Fruit fly (Drosophila melanogaster) whole organism, embryonic: ENCODE measurements around the gene Pax.

Source experiments
- BtbVII ChIP-seq: fragments of 200-800 bp; sonication (Bioruptor generic); optimal IDR thresholded peaks from 3 replicates; lab custom pipeline; 2017; ENCODE audit warnings: missing biosample characterization, mild to moderate bottlenecking, missing genetic modification characterization
- CG10274 ChIP-seq: fragments of 200-800 bp; sonication (Bioruptor generic); optimal IDR thresholded peaks from 3 replicates; lab custom pipeline; 2017; ENCODE audit warnings: missing biosample characterization, mild to moderate bottlenecking, missing genetic modification characterization
- CG10959 ChIP-seq: fragments of 200-800 bp; sonication (Bioruptor generic); IDR thresholded peaks from 2 replicates; pipeline ENCODE4 v1.3.6; 2022; ENCODE audit warnings: missing biosample characterization, missing genetic modification characterization
- CG11093 ChIP-seq: fragments of 200-800 bp; sonication (Bioruptor generic); IDR thresholded peaks from 3 replicates; pipeline ENCODE4 v1.3.6; 2022; ENCODE audit warnings: missing biosample characterization, missing genetic modification characterization
- CG12299 ChIP-seq: fragments of 200-800 bp; sonication (Bioruptor generic); optimal IDR thresholded peaks from 2 replicates; lab custom pipeline; 2018; ENCODE audit warnings: missing biosample characterization, mild to moderate bottlenecking, missing genetic modification characterization
- CG13287 ChIP-seq: fragments of 200-800 bp; sonication (Bioruptor generic); IDR thresholded peaks from 2 replicates; pipeline ENCODE4 v1.3.6; 2022; ENCODE audit warnings: missing biosample characterization, missing genetic modification characterization; ENCODE audit not compliant: partially characterized antibody
- CG14050 ChIP-seq: fragments of 200-800 bp; sonication (Bioruptor generic); IDR thresholded peaks from 3 replicates; pipeline ENCODE4 v1.3.6; 2022; ENCODE audit warnings: missing biosample characterization, missing genetic modification characterization
- CG1832 ChIP-seq: fragments of 200-800 bp; sonication (Bioruptor generic); optimal IDR thresholded peaks from 2 replicates; lab custom pipeline; 2017; ENCODE audit warnings: missing biosample characterization, mild to moderate bottlenecking, missing genetic modification characterization, inconsistent platforms
- CG18619 ChIP-seq: fragments of 200-800 bp; sonication (Bioruptor generic); optimal IDR thresholded peaks from 3 replicates; lab custom pipeline; 2017; ENCODE audit warnings: missing biosample characterization, mild to moderate bottlenecking, missing genetic modification characterization
- CG18764 ChIP-seq: fragments of 200-800 bp; sonication (Bioruptor generic); optimal IDR thresholded peaks from 3 replicates; lab custom pipeline; 2016; ENCODE audit warnings: missing biosample characterization, missing genetic modification characterization
- CG2120 ChIP-seq: fragments of 200-800 bp; sonication (Bioruptor generic); optimal IDR thresholded peaks from 3 replicates; lab custom pipeline; 2016; ENCODE audit warnings: missing biosample characterization, missing genetic modification characterization
- CG30431 ChIP-seq: fragments of 200-800 bp; sonication (Bioruptor generic); optimal IDR thresholded peaks from 2 replicates; lab custom pipeline; 2017; ENCODE audit warnings: missing biosample characterization, missing genetic modification characterization
- CG31224 ChIP-seq: fragments of 200-800 bp; sonication (Bioruptor generic); IDR thresholded peaks from 2 replicates; pipeline ENCODE4 v1.3.6; 2022; ENCODE audit warnings: missing biosample characterization, missing genetic modification characterization
- CG32772 ChIP-seq: fragments of 200-800 bp; sonication (Bioruptor generic); IDR thresholded peaks from 2 replicates; pipeline ENCODE4 v1.3.6; 2022; ENCODE audit warnings: missing biosample characterization, missing genetic modification characterization
- CG34224 ChIP-seq: fragments of 200-800 bp; sonication (Bioruptor generic); IDR thresholded peaks from 3 replicates; pipeline ENCODE4 v1.3.6; 2022; ENCODE audit warnings: missing biosample characterization, missing genetic modification characterization; ENCODE audit not compliant: partially characterized antibody
- CG4424 ChIP-seq: fragments of 200-800 bp; sonication (Bioruptor generic); optimal IDR thresholded peaks from 3 replicates; lab custom pipeline; 2016; ENCODE audit warnings: missing biosample characterization, missing genetic modification characterization
- CG4820 ChIP-seq: fragments of 200-800 bp; sonication (Bioruptor generic); optimal IDR thresholded peaks from 3 replicates; lab custom pipeline; 2016; ENCODE audit warnings: missing biosample characterization, missing genetic modification characterization
- CG5180 ChIP-seq: fragments of 200-800 bp; sonication (Bioruptor generic); optimal IDR thresholded peaks from 3 replicates; lab custom pipeline; 2017; ENCODE audit warnings: missing biosample characterization, missing genetic modification characterization, mild to moderate bottlenecking, moderate library complexity, missing genetic modification reagents
- CG5245 ChIP-seq: fragments of 200-800 bp; sonication (Bioruptor generic); optimal IDR thresholded peaks from 3 replicates; lab custom pipeline; 2016; ENCODE audit warnings: missing biosample characterization, missing genetic modification characterization
- CG7745 ChIP-seq: fragments of 200-800 bp; sonication (Bioruptor generic); optimal IDR thresholded peaks from 2 replicates; lab custom pipeline; 2018; ENCODE audit warnings: missing biosample characterization, mild to moderate bottlenecking, missing genetic modification characterization, moderate library complexity
- CG8359 ChIP-seq: fragments of 200-800 bp; sonication (Bioruptor generic); optimal IDR thresholded peaks from 2 replicates; lab custom pipeline; 2017; ENCODE audit warnings: missing biosample characterization, mild to moderate bottlenecking, missing genetic modification characterization, borderline replicate concordance
- CG9817 ChIP-seq: fragments of 200-800 bp; sonication (Bioruptor generic); optimal IDR thresholded peaks from 2 replicates; lab custom pipeline; 2018; ENCODE audit warnings: missing biosample characterization, mild to moderate bottlenecking, missing genetic modification characterization, moderate library complexity
- CoRest ChIP-seq: fragments of 200-800 bp; sonication (Bioruptor generic); optimal IDR thresholded peaks from 3 replicates; lab custom pipeline; 2018; ENCODE audit warnings: missing biosample characterization, mild to moderate bottlenecking, missing genetic modification characterization, moderate library complexity
- D19A ChIP-seq: fragments of 200-800 bp; optimal IDR thresholded peaks from 3 replicates; lab custom pipeline; 2019; ENCODE audit warnings: missing biosample characterization, mild to moderate bottlenecking, missing genetic modification characterization, moderate library complexity
- Dll ChIP-seq: fragments of 200-800 bp; sonication (Bioruptor generic); IDR thresholded peaks from 4 replicates; pipeline ENCODE4 v1.3.6; 2022; ENCODE audit warnings: missing biosample characterization, missing genetic modification characterization; ENCODE audit not compliant: partially characterized antibody
- Hey ChIP-seq: fragments of 200-800 bp; sonication (Bioruptor generic); optimal IDR thresholded peaks from 3 replicates; lab custom pipeline; 2018; ENCODE audit warnings: missing biosample characterization, mild to moderate bottlenecking, missing genetic modification characterization
- Lhr ChIP-seq: fragments of 200-800 bp; sonication (Bioruptor generic); optimal IDR thresholded peaks from 3 replicates; lab custom pipeline; 2017; ENCODE audit warnings: mild to moderate bottlenecking, missing biosample characterization, missing genetic modification reagents, missing genetic modification characterization
- Ptx1 ChIP-seq: fragments of 200-800 bp; sonication (Bioruptor generic); IDR thresholded peaks from 2 replicates; pipeline ENCODE4 v1.3.6; 2022; ENCODE audit warnings: missing biosample characterization, missing genetic modification characterization
- Rfx ChIP-seq: fragments of 200-800 bp; sonication (Bioruptor generic); IDR thresholded peaks from 2 replicates; pipeline ENCODE4 v1.3.6; 2022; ENCODE audit warnings: missing biosample characterization, missing genetic modification characterization
- Six4 ChIP-seq: fragments of 200-800 bp; sonication (Bioruptor generic); optimal IDR thresholded peaks from 2 replicates; lab custom pipeline; 2016; ENCODE audit warnings: missing biosample characterization, missing genetic modification characterization
- Ssrp ChIP-seq: fragments of 200-800 bp; sonication (Bioruptor generic); optimal IDR thresholded peaks from 2 replicates; lab custom pipeline; 2018; ENCODE audit warnings: missing biosample characterization, mild to moderate bottlenecking, missing genetic modification characterization, moderate library complexity
- Xrp1 ChIP-seq: fragments of 200-800 bp; sonication (Bioruptor generic); IDR thresholded peaks from 2 replicates; pipeline ENCODE4 v1.3.6; 2022; ENCODE audit warnings: missing biosample characterization, missing genetic modification characterization
- bsh ChIP-seq, 2 experiments: fragments of 200-800 bp; sonication (Bioruptor generic); optimal IDR thresholded peaks; 2 replicates each; lab custom pipeline; 2017 to 2018; ENCODE audit warnings: mild to moderate bottlenecking in 2 of 2, missing biosample characterization in 2 of 2, missing genetic modification characterization in 2 of 2, moderate library complexity in 1 of 2
- crp ChIP-seq, 2 experiments: fragments of 200-800 bp; sonication (Bioruptor generic); optimal IDR thresholded peaks; 2 replicates in 1 of 2; 3 replicates in 1 of 2; lab custom pipeline; 2017; ENCODE audit warnings: missing biosample characterization in 2 of 2, missing genetic modification characterization in 2 of 2, mild to moderate bottlenecking in 1 of 2, moderate library complexity in 1 of 2
- da ChIP-seq: fragments of 200-800 bp; sonication (Bioruptor generic); optimal IDR thresholded peaks from 2 replicates; lab custom pipeline; 2016; ENCODE audit warnings: missing biosample characterization, missing genetic modification characterization
- dan ChIP-seq: fragments of 200-800 bp; sonication (Bioruptor generic); IDR thresholded peaks from 2 replicates; pipeline ENCODE4 v1.3.6; 2022; ENCODE audit warnings: missing biosample characterization, missing genetic modification characterization
- dm ChIP-seq: fragments of 200-800 bp; sonication (Bioruptor generic); optimal IDR thresholded peaks from 3 replicates; lab custom pipeline; 2016; ENCODE audit warnings: missing biosample characterization, missing genetic modification characterization
- hb ChIP-seq: fragments of 200-800 bp; sonication (Bioruptor generic); IDR thresholded peaks from 3 replicates; pipeline ENCODE4 v1.3.6; 2022; ENCODE audit warnings: missing biosample characterization, missing genetic modification characterization; ENCODE audit not compliant: partially characterized antibody
- pb ChIP-seq: fragments of 200-800 bp; sonication (Bioruptor generic); optimal IDR thresholded peaks from 3 replicates; lab custom pipeline; 2016; ENCODE audit warnings: missing biosample characterization, missing genetic modification characterization
- salm ChIP-seq: fragments of 200-800 bp; sonication (Bioruptor generic); optimal IDR thresholded peaks from 2 replicates; lab custom pipeline; 2018; ENCODE audit warnings: missing biosample characterization, mild to moderate bottlenecking, missing genetic modification characterization
- sd ChIP-seq: fragments of 200-800 bp; sonication (Bioruptor generic); optimal IDR thresholded peaks from 3 replicates; lab custom pipeline; 2018; ENCODE audit warnings: missing biosample characterization, mild to moderate bottlenecking, missing genetic modification characterization, moderate library complexity
- so ChIP-seq: fragments of 200-800 bp; sonication (Bioruptor generic); IDR thresholded peaks from 3 replicates; pipeline ENCODE4 v1.3.6; 2022; ENCODE audit warnings: missing biosample characterization, missing genetic modification characterization
- sob ChIP-seq: fragments of 200-800 bp; sonication (Bioruptor generic); IDR thresholded peaks from 2 replicates; pipeline ENCODE4 v1.3.6; 2022; ENCODE audit warnings: missing biosample characterization, missing genetic modification characterization
- sr ChIP-seq: fragments of 200-800 bp; sonication (Bioruptor generic); IDR thresholded peaks from 3 replicates; pipeline ENCODE4 v1.3.6; 2022; ENCODE audit warnings: missing biosample characterization, missing genetic modification characterization
- stc ChIP-seq: fragments of 200-800 bp; sonication (Bioruptor generic); IDR thresholded peaks from 2 replicates; pipeline ENCODE4 v1.3.6; 2022; ENCODE audit warnings: missing biosample characterization, missing genetic modification characterization
- tna ChIP-seq: fragments of 200-800 bp; sonication (Bioruptor generic); IDR thresholded peaks from 2 replicates; pipeline ENCODE4 v1.3.6; 2022; ENCODE audit warnings: missing biosample characterization, missing genetic modification characterization; ENCODE audit not compliant: partially characterized antibody
- unpg ChIP-seq: fragments of 200-800 bp; sonication (Bioruptor generic); optimal IDR thresholded peaks from 3 replicates; lab custom pipeline; 2018; ENCODE audit warnings: missing biosample characterization, mild to moderate bottlenecking, missing genetic modification characterization, moderate library complexity
- usp ChIP-seq: fragments of >200 bp; optimal IDR thresholded peaks from 2 replicates; lab custom pipeline; 2017; ENCODE audit warnings: missing biosample characterization, missing genetic modification characterization
- vfl ChIP-seq: fragments of 200-800 bp; sonication (Bioruptor generic); optimal IDR thresholded peaks from 2 replicates; lab custom pipeline; 2016; ENCODE audit warnings: missing biosample characterization, missing genetic modification characterization
- vnd ChIP-seq: fragments of 200-800 bp; sonication (Bioruptor generic); IDR thresholded peaks from 3 replicates; pipeline ENCODE4 v1.3.6; 2022; ENCODE audit warnings: missing biosample characterization, missing genetic modification characterization; ENCODE audit not compliant: partially characterized antibody
- vvl ChIP-seq: fragments of 200-800 bp; sonication (Bioruptor generic); IDR thresholded peaks from 2 replicates; pipeline ENCODE4 v1.3.6; 2022; ENCODE audit warnings: missing biosample characterization, missing genetic modification characterization

Gene Pax

dm6 chr2L:19434260-19434659 is 7.9 kb upstream of the Pax start (continued):
- no peak for TF ChIP-seq CG31224 (GFP tag; lab: Robert Waterston, UW)
- TF ChIP-seq CG4424 (GFP tag; lab: Kevin White, UChicago) = no peak
- TF ChIP-seq CG30431 = no peak
- TF ChIP-seq D19A (tag; lab: Kevin White, UChicago) = peak; percentile 34
- peak; percentile 22 for TF ChIP-seq CG12299
- peak; percentile 68 for TF ChIP-seq Xrp1 (GFP tag; lab: Robert Waterston, UW)
- TF ChIP-seq CG14050 (GFP tag; lab: Robert Waterston, UW) = no peak
- TF ChIP-seq Dll (GFP tag; lab: Robert Waterston, UW) = no peak
- TF ChIP-seq tna (GFP tag; lab: Robert Waterston, UW) = no peak
- TF ChIP-seq CG2120 (GFP tag; lab: Kevin White, UChicago) = no peak
- peak; percentile 83 for TF ChIP-seq salm
- no peak for TF ChIP-seq CG11093
- no peak for TF ChIP-seq CG13287 (GFP tag; lab: Robert Waterston, UW)
- no peak for TF ChIP-seq sr (GFP tag; lab: Robert Waterston, UW)
- no peak for TF ChIP-seq CG10274 (GFP tag; lab: Kevin White, UChicago)
- no peak for TF ChIP-seq vnd
- no peak for TF ChIP-seq Six4
- no peak for TF ChIP-seq CG4820
- no peak for TF ChIP-seq Ssrp (tag; lab: Kevin White, UChicago)
- no peak for TF ChIP-seq Hey (tag; lab: Kevin White, UChicago)
- TF ChIP-seq CG8359 (GFP tag; lab: Kevin White, UChicago) = peak; percentile 75
- peak; percentile 61 for TF ChIP-seq unpg (GFP tag; lab: Kevin White, UChicago)
- TF ChIP-seq CG5245 (GFP tag; lab: Kevin White, UChicago) = no peak
- TF ChIP-seq CG9817 (tag; lab: Kevin White, UChicago) = no peak
- 0 out of 2 replicates have a peak, but pooled peaks have one; percentile 32 for TF ChIP-seq CG10959
- no peak for TF ChIP-seq da (GFP tag; lab: Kevin White, UChicago)
- TF ChIP-seq so = no peak
- TF ChIP-seq usp = no peak
- TF ChIP-seq Ptx1 = no peak
- peak; percentile 24 for TF ChIP-seq CG5180 (GFP tag; lab: Kevin White, UChicago)
- TF ChIP-seq crp (GFP tag; optimal IDR thresholded peaks at IDR 0.05; lab: Kevin White, UChicago) = no peak
- no peak for TF ChIP-seq sob (GFP tag; lab: Robert Waterston, UW)
- no peak for TF ChIP-seq vfl (GFP tag; lab: Kevin White, UChicago)
- TF ChIP-seq Rfx (GFP tag; lab: Robert Waterston, UW) = no peak
- peak; percentile 33 for TF ChIP-seq Lhr (GFP tag; lab: Kevin White, UChicago)
- no peak for TF ChIP-seq CG1832 (GFP tag; lab: Kevin White, UChicago)
- TF ChIP-seq sd (tag; lab: Kevin White, UChicago) = peak; percentile 55
- TF ChIP-seq bsh (GFP tag; optimal IDR thresholded peaks at IDR 0.05; lab: Kevin White, UChicago) = peak in 1 of 2 experiments; percentile 61
- TF ChIP-seq CG18619 (GFP tag; lab: Kevin White, UChicago) = no peak
- TF ChIP-seq hb (GFP tag; lab: Robert Waterston, UW) = no peak
- TF ChIP-seq pb = no peak
- TF ChIP-seq vvl (GFP tag; lab: Robert Waterston, UW) = peak; percentile 35; the same call in 1 of the 2 replicates
- no peak for TF ChIP-seq CG34224 (GFP tag; lab: Robert Waterston, UW)
- TF ChIP-seq CG18764 (GFP tag; lab: Kevin White, UChicago) = peak; percentile 12
- TF ChIP-seq dan (GFP tag; lab: Robert Waterston, UW) = no peak
- TF ChIP-seq CG32772 (GFP tag; lab: Robert Waterston, UW) = no peak
- TF ChIP-seq dm = no peak
- peak; percentile 58 for TF ChIP-seq CG7745 (tag; lab: Kevin White, UChicago)
- no peak for TF ChIP-seq CoRest (tag; lab: Kevin White, UChicago)
- TF ChIP-seq stc (GFP tag; lab: Robert Waterston, UW) = no peak; the same call in 1 of the 2 replicates
- TF ChIP-seq BtbVII (GFP tag; lab: Kevin White, UChicago) = peak; percentile 79
